Worm (Caenorhabditis elegans) whole organism, L4/young adult: ENCODE results near the gene fkh-6.

ENCODE experiments used
- W03F9.2 ChIP-seq: fragments of 150-350 bp; optimal IDR thresholded peaks from 2 replicates; lab custom pipeline; 2014; ENCODE audit warnings: missing biosample characterization, missing genetic modification characterization
- dao-5 ChIP-seq: sonication (generic microtip); optimal IDR thresholded peaks from 2 replicates; lab custom pipeline; 2016; ENCODE audit warnings: missing genotype, missing genetic modification characterization, moderate library complexity, missing compliant biosample characterization
- him-1 ChIP-seq: sonication (generic microtip); optimal IDR thresholded peaks from 2 replicates; lab custom pipeline; 2016; ENCODE audit warnings: missing genotype, missing genetic modification reagents, missing genetic modification characterization, missing compliant biosample characterization

fkh-6 gene

DNA sequence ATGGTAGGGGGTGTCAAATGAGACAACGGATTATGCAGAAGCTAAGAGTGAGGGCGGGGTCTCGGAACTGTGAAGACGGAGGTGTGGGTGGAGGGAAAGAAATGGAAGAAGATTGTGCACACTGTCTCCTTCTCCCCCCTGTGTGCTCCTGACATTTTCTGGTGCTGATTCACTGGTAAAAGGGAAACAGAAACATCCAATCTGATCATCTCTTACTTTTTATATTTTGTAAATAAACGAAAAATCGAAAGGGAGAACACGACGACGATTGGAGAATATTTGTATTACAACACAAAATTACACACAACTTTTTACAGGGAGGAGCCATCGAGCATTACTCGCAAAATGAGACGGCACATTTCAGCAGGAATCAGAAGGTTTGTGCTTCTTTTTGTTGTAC, at the start of gene fkh-6:
Gene fkh-6 (minus strand): TSS at position 101 of the 400 bp plus-strand sequence.
- TF ChIP-seq him-1 = no peak
- no peak for TF ChIP-seq dao-5 (tag; lab: Kevin White, UChicago)
- TF ChIP-seq W03F9.2 = no peak

DNA sequence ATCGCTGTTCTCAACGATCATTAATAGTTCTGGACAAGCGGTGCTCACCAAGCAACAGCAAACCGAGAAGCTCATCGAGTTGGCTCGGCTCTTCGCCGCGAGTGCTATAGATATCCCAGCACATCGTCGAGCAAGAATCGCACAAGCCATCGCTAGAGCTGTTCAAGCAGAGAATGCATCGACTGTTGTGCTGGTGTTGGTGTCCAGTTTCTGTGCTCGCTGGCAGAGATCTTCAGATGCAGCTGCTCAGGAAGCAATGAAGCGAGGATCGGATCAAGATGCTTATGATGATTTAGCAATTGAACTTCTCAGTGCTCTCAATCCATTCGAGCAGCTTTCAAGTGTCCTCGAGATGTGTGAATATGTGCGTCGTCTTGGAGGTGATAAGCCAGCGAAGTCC, 44.9 kb upstream of the fkh-6 start:
- TF ChIP-seq W03F9.2 (no peak), dao-5 (tag; lab: Kevin White, UChicago) (no peak), him-1 (no peak)

DNA sequence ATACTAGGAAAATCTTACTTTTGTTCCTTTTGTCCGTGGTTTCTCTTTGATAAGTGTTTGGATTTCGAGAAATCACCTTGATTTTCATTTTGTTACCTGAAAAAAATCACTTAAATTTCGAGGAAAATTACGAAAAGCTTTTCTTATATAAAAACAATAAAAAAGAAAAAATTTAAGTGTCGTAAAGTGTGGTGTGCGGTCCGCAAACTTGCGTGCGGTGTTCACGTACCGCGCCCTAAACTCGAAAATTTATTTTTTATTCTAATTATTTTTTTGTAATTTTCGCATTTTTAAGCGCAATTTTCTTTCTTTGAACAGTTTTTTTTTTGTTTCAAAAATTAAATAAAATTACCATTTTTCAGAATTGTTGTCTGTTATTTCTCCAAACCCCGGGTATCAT, 41.6 kb upstream of the fkh-6 start, which contains the start of the genes dcaf-13 and toe-1:
Gene dcaf-13 (minus strand): TSS at position 96 of the 400 bp plus-strand sequence.
Gene toe-1 (plus strand): TSS at position 361 of the 400 bp plus-strand sequence.
- no peak for TF ChIP-seq him-1
- TF ChIP-seq W03F9.2 = peak; percentile 30
- no peak for TF ChIP-seq dao-5 (tag; lab: Kevin White, UChicago)

DNA sequence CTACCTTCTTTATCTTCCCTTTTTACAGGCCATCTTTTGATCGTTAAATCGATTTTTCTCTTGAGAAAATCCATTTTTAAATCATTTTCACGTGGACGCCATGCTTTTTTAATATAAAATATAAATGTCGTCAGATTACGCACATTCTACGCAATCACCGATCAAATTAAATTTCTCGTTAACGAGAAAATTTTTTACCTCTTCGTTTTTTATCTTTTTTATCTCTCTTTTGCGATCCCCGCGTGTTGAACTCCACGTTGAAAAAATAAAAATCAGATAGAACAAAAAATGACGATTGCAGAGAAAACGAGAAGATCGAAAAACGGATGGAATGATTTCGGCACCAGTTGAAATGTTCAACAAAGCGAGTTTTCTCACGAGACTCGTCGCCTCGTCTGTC, 36.8 kb upstream of the fkh-6 start, which contains the start of gene bpnt-1:
Gene bpnt-1 (plus strand): TSS at position 301 of the 400 bp plus-strand sequence.
- TF ChIP-seq dao-5 (tag; lab: Kevin White, UChicago) = no peak
- no peak for TF ChIP-seq W03F9.2
- no peak for TF ChIP-seq him-1

DNA sequence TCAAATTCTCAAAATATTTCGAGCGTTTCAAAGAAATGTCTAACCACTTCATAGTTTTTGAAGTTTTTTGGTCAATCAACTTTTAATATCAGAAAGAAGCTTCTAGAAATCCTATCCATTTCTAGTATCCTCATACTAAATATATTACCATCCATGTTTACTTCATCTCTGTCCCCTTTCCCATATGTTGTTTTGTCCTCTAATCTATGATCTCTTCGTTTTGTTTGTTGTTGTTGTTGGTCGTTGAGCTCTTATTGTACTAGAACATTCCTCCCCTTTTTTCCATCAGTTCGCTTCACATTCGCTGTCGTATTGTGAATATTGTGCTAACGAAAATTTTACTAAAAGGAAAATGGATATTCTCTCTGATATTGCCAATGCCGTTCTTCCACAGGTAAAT, 34.1 kb upstream of the fkh-6 start, which contains the start of gene sod-5:
Gene sod-5 (plus strand): TSS at position 301 of the 400 bp plus-strand sequence.
- no peak for TF ChIP-seq dao-5 (tag; lab: Kevin White, UChicago)
- no peak for TF ChIP-seq him-1
- TF ChIP-seq W03F9.2 = no peak

DNA sequence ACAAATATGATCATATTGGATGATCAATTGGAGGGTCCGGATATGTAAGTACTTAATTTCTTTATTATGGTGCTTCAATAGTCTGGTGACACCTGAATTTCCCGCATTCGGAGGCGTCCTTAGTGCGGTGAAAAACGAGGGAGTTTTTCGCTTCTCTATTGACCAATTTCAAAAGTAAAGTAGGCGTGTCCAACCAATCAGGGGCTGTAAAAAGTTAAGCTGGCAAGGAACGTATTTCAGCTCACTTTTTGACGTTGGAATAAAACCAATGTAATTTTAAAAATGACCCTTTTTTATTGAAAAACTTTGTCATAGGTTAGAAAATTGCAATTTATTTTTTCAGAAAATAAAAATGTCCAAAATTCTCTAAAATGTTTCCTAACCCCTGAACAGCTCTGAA, 26.4 kb upstream of the fkh-6 start:
- TF ChIP-seq dao-5 (tag; lab: Kevin White, UChicago) (no peak), W03F9.2 (no peak), him-1 (no peak)

DNA sequence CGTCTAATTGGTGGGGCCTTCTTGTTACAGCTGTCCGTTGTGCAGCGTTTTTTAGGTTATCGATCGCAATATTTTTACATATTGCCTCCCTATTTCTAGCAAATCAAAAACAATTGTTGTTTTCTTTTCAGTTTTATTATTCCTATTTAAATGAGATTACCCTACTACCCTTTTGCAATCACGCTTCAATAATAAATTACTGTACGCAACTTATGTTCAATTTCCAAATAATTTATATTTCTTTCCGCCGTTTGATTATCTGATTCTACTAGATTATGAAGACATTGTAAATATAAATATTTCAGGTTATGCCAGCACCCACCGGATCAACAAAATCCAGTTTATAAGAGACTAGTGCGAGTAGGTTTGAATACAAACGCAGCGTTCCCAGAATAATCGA, 22.2 kb upstream of the fkh-6 start, which contains the start of gene ZK430.5:
Gene ZK430.5 (plus strand): TSS at position 301 of the 400 bp plus-strand sequence.
- TF ChIP-seq W03F9.2 = no peak
- TF ChIP-seq dao-5 (tag; lab: Kevin White, UChicago) = no peak
- TF ChIP-seq him-1 = no peak

DNA sequence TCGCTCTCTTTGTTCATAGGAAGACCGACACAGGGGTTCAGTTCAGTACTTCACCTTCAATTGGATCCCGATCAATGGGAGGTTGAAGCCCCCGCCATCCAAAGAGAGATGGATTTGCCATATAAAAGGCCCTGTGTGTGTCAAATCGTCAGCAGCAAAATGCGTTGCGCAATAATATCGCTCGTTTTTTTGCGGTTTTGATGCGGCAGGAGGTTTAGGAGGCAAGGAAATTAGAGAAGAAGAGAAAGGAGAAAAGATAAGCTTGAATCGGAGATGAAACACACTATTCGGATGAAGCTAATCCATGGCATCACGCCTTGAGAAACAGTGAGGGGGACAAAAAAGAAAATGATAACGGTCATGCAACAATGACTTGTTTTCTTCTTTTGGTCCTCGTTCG, 11.2 kb upstream of the fkh-6 start:
- TF ChIP-seq dao-5 (tag; lab: Kevin White, UChicago) (no peak), W03F9.2 (no peak), him-1 (no peak)

DNA sequence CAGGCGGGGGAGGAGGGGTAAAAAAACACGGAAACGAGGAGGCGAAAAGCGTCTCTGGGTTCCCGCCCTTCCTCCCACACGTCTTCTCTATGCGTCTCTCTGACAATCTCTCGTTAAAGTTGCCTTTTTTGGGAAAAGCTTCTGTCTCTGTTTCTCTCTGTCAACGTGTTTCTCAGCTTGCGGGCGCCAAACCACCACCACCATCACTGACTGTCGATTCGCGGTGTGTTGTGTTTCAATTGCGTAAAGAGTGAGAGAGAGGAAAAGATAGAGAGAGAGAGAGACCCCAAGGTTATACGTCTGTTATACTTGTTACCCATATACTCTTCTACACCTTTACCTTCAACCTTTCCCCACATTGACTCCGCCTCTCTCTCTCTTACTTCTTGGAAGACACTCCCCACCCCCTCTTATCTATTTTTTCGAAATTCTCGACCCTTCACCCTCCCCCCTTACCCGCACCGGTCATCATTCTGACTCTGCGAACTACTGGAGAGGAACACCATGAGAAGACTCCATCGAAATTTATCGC, 9.4 kb upstream of the fkh-6 start, which contains the start of gene mlt-7:
Gene mlt-7 (plus strand): TSS at position 482 of the 532 bp plus-strand sequence.
- TF ChIP-seq dao-5 (tag; lab: Kevin White, UChicago) (no peak), W03F9.2 (no peak), him-1 (no peak)

DNA sequence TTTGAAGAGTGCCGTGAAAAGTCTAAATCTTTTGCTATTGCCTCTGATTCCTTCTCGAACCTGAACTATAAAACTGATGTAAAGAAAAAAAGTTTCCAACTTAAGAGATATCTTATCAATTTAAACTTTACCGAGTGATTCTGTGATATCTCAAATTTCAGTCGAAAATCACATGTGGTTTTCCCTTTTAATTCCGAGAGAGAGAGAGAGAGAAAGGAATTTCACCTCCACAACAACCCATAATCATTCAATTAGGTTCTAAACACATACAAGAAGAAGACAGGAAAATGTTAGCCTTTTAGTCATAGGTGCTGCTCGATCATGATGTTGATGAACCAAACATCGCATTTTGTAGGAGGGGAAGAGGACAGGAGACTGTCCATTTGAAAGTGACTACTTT, 7.9 kb upstream of the fkh-6 start:
- TF ChIP-seq dao-5 (tag; lab: Kevin White, UChicago) (no peak), him-1 (no peak), W03F9.2 (no peak)

DNA sequence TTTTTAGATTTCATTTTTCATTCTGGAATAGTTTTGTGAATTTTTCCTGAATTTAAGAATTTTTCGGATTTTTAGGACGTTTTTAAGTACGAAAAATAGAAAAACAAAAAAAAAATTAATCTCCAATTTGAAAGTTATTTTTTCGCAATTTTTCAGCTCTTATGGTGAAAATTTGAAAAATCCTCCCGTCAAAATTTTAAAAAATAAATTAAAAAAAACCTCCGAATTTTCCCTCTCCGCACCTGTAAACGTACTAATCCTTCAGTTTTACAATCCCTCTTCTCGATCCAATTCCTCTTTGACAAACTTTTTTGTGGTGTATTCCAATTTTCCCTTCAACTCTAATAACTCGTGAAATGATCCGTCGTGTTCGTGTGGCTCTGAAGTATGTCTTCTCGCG, 5.0 kb downstream of the fkh-6 start, which contains the start of gene B0286.1:
Gene B0286.1 (plus strand): TSS at position 301 of the 400 bp plus-strand sequence.
- TF ChIP-seq W03F9.2 (no peak), him-1 (no peak), dao-5 (tag; lab: Kevin White, UChicago) (no peak)

DNA sequence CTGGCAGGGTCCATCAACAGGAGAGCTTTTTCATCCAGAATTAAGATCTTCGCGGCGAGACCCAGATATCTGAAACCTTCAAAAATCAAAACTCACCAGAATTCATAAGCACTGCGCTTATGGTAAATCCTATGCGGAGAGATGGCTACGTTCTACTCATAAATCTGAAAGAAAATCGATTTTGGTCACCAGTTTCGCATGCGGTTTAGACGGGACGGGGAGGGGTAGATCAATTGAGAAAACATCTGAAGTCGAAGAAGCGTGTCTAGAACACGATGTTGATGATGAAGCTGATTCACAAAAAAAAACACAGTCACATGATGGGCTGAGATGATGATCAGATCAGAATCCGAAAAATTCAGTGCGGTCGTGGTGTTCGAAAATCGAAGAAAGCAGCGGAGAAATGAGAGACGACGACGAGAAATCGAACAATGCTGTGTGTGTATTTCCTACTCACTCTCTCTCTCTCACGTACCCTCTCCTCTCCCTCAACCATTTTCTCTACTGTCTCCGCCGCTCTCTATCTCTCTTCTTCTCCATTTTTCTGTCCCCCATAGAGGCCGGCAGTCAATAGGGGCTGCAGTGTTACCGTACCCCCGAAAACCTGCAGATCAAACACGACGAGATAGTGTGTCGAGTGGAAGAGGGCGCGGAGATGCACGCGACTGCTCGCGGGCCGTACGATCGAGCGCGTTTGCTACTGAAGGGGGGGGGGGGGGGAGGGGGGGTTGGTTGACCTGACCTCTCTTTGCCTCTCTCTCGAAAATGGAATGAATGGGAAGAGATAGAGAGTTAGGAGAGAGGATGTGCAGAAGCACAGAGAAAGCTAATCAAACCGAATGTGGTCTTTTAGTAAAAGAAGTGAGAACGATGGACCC, 6.7 kb downstream of the fkh-6 start, which contains the start of gene ntl-2:
Gene ntl-2 (minus strand): TSS at position 171 of the 878 bp plus-strand sequence.
- TF ChIP-seq dao-5 (tag; lab: Kevin White, UChicago) = no peak
- peak; percentile 79 for TF ChIP-seq W03F9.2
- TF ChIP-seq him-1 = peak; percentile 79

DNA sequence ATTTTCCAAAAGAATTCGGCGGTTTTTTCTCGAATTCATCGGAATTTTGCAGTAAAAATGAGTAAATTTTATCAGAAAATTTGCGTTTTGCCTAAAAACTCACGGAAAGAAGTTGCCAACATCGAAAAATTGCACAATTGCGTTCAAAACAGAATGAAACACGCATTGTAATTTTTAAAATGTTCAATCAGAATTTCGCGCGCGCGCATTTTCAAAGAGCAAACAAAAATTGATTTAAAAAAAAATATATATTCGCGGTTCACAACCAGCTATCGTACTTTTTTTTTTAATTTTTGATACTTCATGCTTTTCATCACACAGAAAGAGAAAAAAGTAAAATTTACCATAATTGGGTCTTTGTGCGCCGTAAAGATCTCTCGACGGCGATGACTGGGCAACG, 8.3 kb downstream of the fkh-6 start:
- TF ChIP-seq dao-5 (tag; lab: Kevin White, UChicago) (no peak), W03F9.2 (no peak), him-1 (no peak)

DNA sequence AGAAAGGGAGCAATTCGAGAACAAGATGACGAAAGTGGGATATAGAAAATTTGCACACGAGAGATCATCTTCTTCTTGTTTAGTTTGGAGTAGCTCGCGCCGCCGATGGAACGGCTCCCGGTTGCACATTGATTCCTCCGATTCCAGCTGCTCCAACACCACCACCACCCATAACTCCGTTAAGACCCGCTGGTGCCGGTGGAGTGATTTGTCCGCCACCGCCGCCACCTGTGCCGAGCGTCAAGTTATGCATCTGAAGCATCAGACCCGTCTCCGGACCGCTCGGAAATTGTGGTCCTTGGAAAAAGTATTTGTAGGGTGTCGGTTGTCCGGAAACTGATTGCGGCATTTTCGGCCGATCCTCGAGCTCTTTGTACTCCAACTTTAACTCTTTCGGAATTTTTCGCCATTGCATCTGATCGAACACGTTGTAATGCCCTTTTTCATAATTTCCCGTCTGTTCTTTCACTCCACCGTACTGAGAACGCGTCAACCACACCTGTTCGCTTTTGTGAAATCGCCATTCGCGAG, 10.3 kb downstream of the fkh-6 start:
- TF ChIP-seq W03F9.2 (no peak), dao-5 (tag; lab: Kevin White, UChicago) (no peak), him-1 (no peak)
